Fruit fly (Drosophila melanogaster) whole organism, adult: ENCODE data around the gene CG11085.

Experiments used
- CG11617 ChIP-seq: fragments of 200-800 bp; sonication (Bioruptor generic); optimal IDR thresholded peaks from 2 replicates; lab custom pipeline; 2017; ENCODE audit warnings: mild to moderate bottlenecking, missing biosample characterization, missing genetic modification reagents, missing genetic modification characterization
- CG33017 ChIP-seq: fragments of 200-800 bp; sonication (Bioruptor generic); optimal IDR thresholded peaks from 2 replicates; lab custom pipeline; 2018; ENCODE audit warnings: missing biosample characterization, mild to moderate bottlenecking, missing genetic modification characterization, moderate library complexity
- CG5204 ChIP-seq: fragments of 200-800 bp; sonication (Bioruptor generic); optimal IDR thresholded peaks from 2 replicates; lab custom pipeline; 2016; ENCODE audit warnings: missing biosample characterization, missing genetic modification characterization
- CG7045 ChIP-seq: fragments of 200-800 bp; sonication (Bioruptor generic); optimal IDR thresholded peaks from 2 replicates; lab custom pipeline; 2017; ENCODE audit warnings: missing biosample characterization, mild to moderate bottlenecking, missing genetic modification characterization
- Clk ChIP-seq: fragments of 200-800 bp; sonication (Bioruptor generic); optimal IDR thresholded peaks from 2 replicates; lab custom pipeline; 2017; ENCODE audit warnings: missing biosample characterization, missing genetic modification characterization
- Crg-1 ChIP-seq: fragments of 200-800 bp; sonication (Bioruptor generic); optimal IDR thresholded peaks from 2 replicates; lab custom pipeline; 2016; ENCODE audit warnings: missing biosample characterization, missing genetic modification characterization
- Hr96 ChIP-seq: fragments of 200-800 bp; sonication (Bioruptor generic); optimal IDR thresholded peaks from 2 replicates; lab custom pipeline; 2016; ENCODE audit warnings: missing biosample characterization, missing genetic modification characterization
- Mnt ChIP-seq: fragments of 200-800 bp; sonication (Bioruptor generic); optimal IDR thresholded peaks from 2 replicates; lab custom pipeline; 2016; ENCODE audit warnings: missing biosample characterization, mild to moderate bottlenecking, missing genetic modification characterization
- bab1 ChIP-seq: fragments of 200-800 bp; sonication (Bioruptor generic); optimal IDR thresholded peaks from 3 replicates; lab custom pipeline; 2019; ENCODE audit warnings: missing biosample characterization, mild to moderate bottlenecking, missing genetic modification characterization, moderate library complexity
- cic ChIP-seq: fragments of 200-800 bp; sonication (Bioruptor generic); optimal IDR thresholded peaks from 2 replicates; lab custom pipeline; 2017; ENCODE audit warnings: missing biosample characterization, mild to moderate bottlenecking, missing genetic modification characterization, moderate library complexity
- kay ChIP-seq: fragments of 200-800 bp; sonication (Bioruptor generic); peaks from one replicate; lab custom pipeline; 2016; ENCODE audit warnings: missing biosample characterization, missing genetic modification characterization, borderline replicate concordance
- tj ChIP-seq: fragments of 200-800 bp; sonication (Bioruptor generic); optimal IDR thresholded peaks from 3 replicates; lab custom pipeline; 2017; ENCODE audit warnings: missing biosample characterization, mild to moderate bottlenecking, missing genetic modification characterization, moderate library complexity
- toe ChIP-seq: fragments of 200-800 bp; sonication (Bioruptor generic); optimal IDR thresholded peaks from 2 replicates; lab custom pipeline; 2016; ENCODE audit warnings: missing biosample characterization, missing genetic modification characterization

- TF ChIP-seq CG7045 (GFP tag; lab: Kevin White, UChicago) = no peak
- no peak for TF ChIP-seq CG33017 (tag; lab: Kevin White, UChicago)
- peak; percentile 72 for TF ChIP-seq bab1 (GFP tag; lab: Kevin White, UChicago)
- peak; percentile 70 for TF ChIP-seq tj (GFP tag; lab: Kevin White, UChicago)
- TF ChIP-seq Crg-1 = peak; percentile 6
- no peak for TF ChIP-seq kay (GFP tag; lab: Kevin White, UChicago)
- TF ChIP-seq Clk (GFP tag; lab: Kevin White, UChicago) = no peak
- TF ChIP-seq CG5204 = no peak
- peak; percentile 88 for TF ChIP-seq CG11617
- TF ChIP-seq cic (GFP tag; lab: Kevin White, UChicago) = no peak
- TF ChIP-seq Mnt (GFP tag; lab: Kevin White, UChicago) = peak; percentile 98
- TF ChIP-seq toe (GFP tag; lab: Kevin White, UChicago) = no peak
- no peak for TF ChIP-seq Hr96 (GFP tag; lab: Kevin White, UChicago)
Measured at dm6 chrX:12611536-12612458, 4.3 kb upstream of the CG11085 start, which contains the start of the genes CG1463 and Fpgs1.
